Fruit fly (Drosophila melanogaster) S2 (cell line): ENCODE measurements around the gene Alp13.

Experiments used
- CG8478 ChIP-seq: fragments of >200 bp; optimal IDR thresholded peaks from 2 replicates; lab custom pipeline; 2018
- CTCF ChIP-seq, 2 experiments: fragments of >200 bp; optimal IDR thresholded peaks; 2 replicates each; lab custom pipeline; 2018

- TF ChIP-seq CTCF (optimal IDR thresholded peaks at IDR 0.05; lab: Kevin White, UChicago) (no peak), CG8478 (lab: Kevin White, UChicago) (no peak)
Measured at dm6 chr3R:10113746-10114145, 38.6 kb upstream of the Alp13 start.
